Worm (Caenorhabditis elegans) whole organism, young adult: ENCODE measurements around the gene F10E9.5.

Source experiments
- hlh-12 ChIP-seq: sonication (generic microtip); optimal IDR thresholded peaks from 2 replicates; lab custom pipeline; 2016; ENCODE audit warnings: missing genetic modification characterization, missing compliant biosample characterization
- nfyb-1 ChIP-seq: fragments of 200-800 bp; sonication (Bioruptor generic); IDR thresholded peaks from 2 replicates; pipeline ENCODE4 v1.3.6; 2022; ENCODE audit warnings: missing genetic modification reagents, missing genetic modification characterization, missing compliant biosample characterization
- nhr-120 ChIP-seq: fragments of 200-800 bp; sonication (Bioruptor generic); IDR thresholded peaks from 2 replicates; pipeline ENCODE4 v1.3.6; 2022; ENCODE audit warnings: missing genetic modification characterization, missing compliant biosample characterization
- nhr-90 ChIP-seq: sonication (generic microtip); optimal IDR thresholded peaks from 2 replicates; lab custom pipeline; 2016; ENCODE audit warnings: missing genotype, mild to moderate bottlenecking, missing genetic modification characterization, missing compliant biosample characterization

DNA sequence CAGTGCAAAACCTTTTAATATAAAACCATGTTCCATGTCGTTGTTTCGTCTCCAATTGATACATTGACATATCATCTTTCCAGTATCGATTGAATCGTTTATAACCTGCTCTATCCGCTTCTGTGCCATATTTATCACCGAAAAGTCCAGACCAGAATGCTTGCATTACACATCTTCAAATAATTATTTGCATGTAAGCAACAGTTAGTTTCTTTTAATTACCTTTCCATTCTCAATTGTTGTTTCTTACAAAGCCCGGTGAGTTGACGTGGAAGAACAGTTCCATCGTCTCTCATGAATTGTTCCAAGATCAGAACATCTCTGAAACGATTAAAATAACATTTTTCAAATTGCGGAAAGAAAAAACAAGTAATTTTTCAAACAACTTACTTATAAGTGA is 23.8 kb downstream of the F10E9.5 start, which contains the start of gene iglr-2:
- no peak for TF ChIP-seq hlh-12 (tag; lab: Kevin White, UChicago)
- no peak for TF ChIP-seq nfyb-1
- no peak for TF ChIP-seq nhr-120
- no peak for TF ChIP-seq nhr-90 (tag; lab: Kevin White, UChicago)
